Worm (Caenorhabditis elegans): ENCODE data around the gene T08D10.4.

DNA sequence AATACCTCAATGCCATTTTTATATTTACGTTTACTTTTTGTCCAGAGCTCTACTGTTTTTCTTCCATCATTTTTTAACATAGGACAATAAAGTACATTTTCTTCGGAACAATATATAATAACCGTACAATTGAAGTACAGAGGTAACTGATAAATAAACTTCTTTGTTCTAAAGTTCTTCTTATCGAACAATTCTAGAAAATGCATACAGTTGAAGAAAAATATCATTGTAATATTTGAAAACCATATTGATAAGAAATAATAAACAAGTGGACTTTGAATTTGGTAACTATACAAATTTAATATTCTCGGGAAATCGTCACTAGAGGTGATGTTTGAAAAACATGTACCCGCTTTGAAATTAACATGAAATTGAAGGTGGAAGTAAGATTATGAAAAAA, 43.5 kb upstream of the T08D10.4 start:
- TF ChIP-seq pat-9 (tag; optimal IDR thresholded peaks at IDR 0.05) (no peak), elt-2 (tag; optimal IDR thresholded peaks at IDR 0.05) (no peak), K09A11.1 (tag; optimal IDR thresholded peaks at IDR 0.05; ENCODE audit: insufficient read depth) (no peak), ama-1 (optimal IDR thresholded peaks at IDR 0.05) (no peak), sox-4 (tag; optimal IDR thresholded peaks at IDR 0.05) (no peak), ceh-48 (tag; optimal IDR thresholded peaks at IDR 0.05) (no peak)

Measured in whole organism, late embryonic.